Worm (Caenorhabditis elegans) whole organism, L2 larva: Measurements from ENCODE around the gene tax-6.

Source experiments
- C34F6.9 ChIP-seq: fragments of 150-350 bp; optimal IDR thresholded peaks from 2 replicates; lab custom pipeline; 2014; ENCODE audit warnings: missing biosample characterization, missing genetic modification characterization
- R02D3.7 ChIP-seq: fragments of 150-350 bp; optimal IDR thresholded peaks from 2 replicates; lab custom pipeline; 2014; ENCODE audit warnings: missing biosample characterization, missing genetic modification characterization
- ZK546.5 ChIP-seq: sonication (generic microtip); optimal IDR thresholded peaks from 2 replicates; lab custom pipeline; 2017; ENCODE audit warnings: missing biosample characterization, missing genetic modification characterization
- aly-2 ChIP-seq: fragments of 150-350 bp; optimal IDR thresholded peaks from 2 replicates; lab custom pipeline; 2014; ENCODE audit warnings: missing biosample characterization, missing genetic modification characterization
- ama-1 ChIP-seq: fragments of 150-350 bp; optimal IDR thresholded peaks from 2 replicates; lab custom pipeline; 2018; ENCODE audit warnings: inconsistent platforms
- blmp-1 ChIP-seq: sonication (generic microtip); optimal IDR thresholded peaks from 2 replicates; lab custom pipeline; 2017; ENCODE audit warnings: missing genetic modification characterization, mild to moderate bottlenecking, missing compliant biosample characterization, antibody characterized with exemption, moderate library complexity; ENCODE audit not compliant: insufficient read depth
- ceh-82 ChIP-seq: fragments of 150-350 bp; optimal IDR thresholded peaks from 2 replicates; lab custom pipeline; 2014; ENCODE audit warnings: missing biosample characterization, missing genetic modification characterization
- crh-2 ChIP-seq: sonication (generic microtip); optimal IDR thresholded peaks from 2 replicates; lab custom pipeline; 2017; ENCODE audit warnings: missing biosample characterization, missing genetic modification characterization
- dmd-4 ChIP-seq: sonication (generic microtip); optimal IDR thresholded peaks from 2 replicates; lab custom pipeline; 2017; ENCODE audit warnings: missing biosample characterization, missing genetic modification characterization
- elt-1 ChIP-seq: fragments of 150-350 bp; optimal IDR thresholded peaks from 2 replicates; lab custom pipeline; 2014; ENCODE audit warnings: missing biosample characterization, missing genetic modification characterization
- elt-3 ChIP-seq: sonication (generic microtip); optimal IDR thresholded peaks from 2 replicates; lab custom pipeline; 2017; ENCODE audit warnings: missing biosample characterization, missing genetic modification characterization
- fos-1 ChIP-seq: fragments of 150-350 bp; optimal IDR thresholded peaks from 2 replicates; lab custom pipeline; 2014; ENCODE audit warnings: missing biosample characterization, missing genetic modification characterization
- gmeb-1 ChIP-seq: fragments of 150-350 bp; optimal IDR thresholded peaks from 2 replicates; lab custom pipeline; 2014; ENCODE audit warnings: missing biosample characterization, missing genetic modification characterization
- lin-11 ChIP-seq: fragments of 150-350 bp; sonication (generic microtip); optimal IDR thresholded peaks from 2 replicates; lab custom pipeline; 2014; ENCODE audit warnings: missing biosample characterization, missing genetic modification characterization, inconsistent platforms, mixed read lengths
- lin-13 ChIP-seq: fragments of 150-350 bp; optimal IDR thresholded peaks from 2 replicates; lab custom pipeline; 2014; ENCODE audit warnings: missing biosample characterization, missing genetic modification reagents, missing genetic modification characterization
- lin-39 ChIP-seq: fragments of 150-350 bp; optimal IDR thresholded peaks from 2 replicates; lab custom pipeline; 2014; ENCODE audit warnings: missing biosample characterization, missing genetic modification reagents, missing genetic modification characterization
- mbf-1 ChIP-seq: sonication (generic microtip); optimal IDR thresholded peaks from 2 replicates; lab custom pipeline; 2017; ENCODE audit warnings: missing biosample characterization, missing genetic modification characterization
- mdl-1 ChIP-seq, 2 experiments: fragments of 150-350 bp in 1 of 2; sonication (generic microtip) in 1 of 2; optimal IDR thresholded peaks; 2 replicates each; lab custom pipeline; 2017; ENCODE audit warnings: missing biosample characterization in 2 of 2, missing genetic modification characterization in 2 of 2
- nhr-11 ChIP-seq: fragments of 150-350 bp; optimal IDR thresholded peaks from 2 replicates; lab custom pipeline; 2014; ENCODE audit warnings: missing biosample characterization, missing genetic modification characterization
- nhr-12 ChIP-seq: fragments of 150-350 bp; optimal IDR thresholded peaks from 2 replicates; lab custom pipeline; 2014; ENCODE audit warnings: missing biosample characterization, missing genetic modification characterization
- nhr-129 ChIP-seq: fragments of 150-350 bp; optimal IDR thresholded peaks from 2 replicates; lab custom pipeline; 2014; ENCODE audit warnings: missing biosample characterization, missing genetic modification characterization
- nhr-21 ChIP-seq: fragments of 150-350 bp; optimal IDR thresholded peaks from 2 replicates; lab custom pipeline; 2014; ENCODE audit warnings: missing biosample characterization, missing genetic modification characterization
- nhr-25 ChIP-seq: fragments of 150-350 bp; sonication (generic microtip); optimal IDR thresholded peaks from 3 replicates; lab custom pipeline; 2014; ENCODE audit warnings: missing biosample characterization, missing genetic modification characterization
- peb-1 ChIP-seq: fragments of 150-350 bp; optimal IDR thresholded peaks from 2 replicates; lab custom pipeline; 2014; ENCODE audit warnings: missing biosample characterization, missing genetic modification characterization
- sem-4 ChIP-seq: fragments of 150-350 bp; optimal IDR thresholded peaks from 2 replicates; lab custom pipeline; 2014; ENCODE audit warnings: missing biosample characterization, missing genetic modification reagents, missing genetic modification characterization
- skn-1 ChIP-seq: sonication (generic microtip); optimal IDR thresholded peaks from 2 replicates; lab custom pipeline; 2017; ENCODE audit warnings: missing biosample characterization, missing genetic modification characterization
- sma-3 ChIP-seq: sonication (generic microtip); optimal IDR thresholded peaks from 2 replicates; lab custom pipeline; 2016; ENCODE audit warnings: missing genetic modification reagents, missing genetic modification characterization, missing compliant biosample characterization
- sma-9 ChIP-seq, 2 experiments: fragments of 150-350 bp in 1 of 2; sonication (generic microtip) in 1 of 2; optimal IDR thresholded peaks; 2 replicates each; lab custom pipeline; 2014 to 2016; ENCODE audit warnings: missing genetic modification characterization in 2 of 2, mild to moderate bottlenecking in 1 of 2, missing biosample characterization in 1 of 2, missing compliant biosample characterization in 1 of 2, missing genetic modification reagents in 1 of 2, moderate library complexity in 1 of 2
- snpc-4 ChIP-seq: fragments of 150-350 bp; optimal IDR thresholded peaks from 2 replicates; lab custom pipeline; 2014; ENCODE audit warnings: missing biosample characterization, missing genetic modification characterization
- unc-39 ChIP-seq: fragments of 150-350 bp; optimal IDR thresholded peaks from 2 replicates; lab custom pipeline; 2014; ENCODE audit warnings: missing biosample characterization, missing genetic modification characterization
- unc-55 ChIP-seq: fragments of 150-350 bp; sonication (generic microtip); optimal IDR thresholded peaks from 3 replicates; lab custom pipeline; 2014; ENCODE audit warnings: missing biosample characterization, missing genetic modification reagents, missing genetic modification characterization
- unc-62 ChIP-seq: fragments of 150-350 bp; optimal IDR thresholded peaks from 2 replicates; lab custom pipeline; 2014; ENCODE audit warnings: missing biosample characterization, missing genetic modification reagents, missing genetic modification characterization
- zag-1 ChIP-seq: fragments of 150-350 bp; optimal IDR thresholded peaks from 2 replicates; lab custom pipeline; 2014; ENCODE audit warnings: missing biosample characterization, missing genetic modification characterization
- ztf-4 ChIP-seq: fragments of 150-350 bp; optimal IDR thresholded peaks from 2 replicates; lab custom pipeline; 2014; ENCODE audit warnings: missing biosample characterization, missing genetic modification characterization

tax-6 gene

DNA sequence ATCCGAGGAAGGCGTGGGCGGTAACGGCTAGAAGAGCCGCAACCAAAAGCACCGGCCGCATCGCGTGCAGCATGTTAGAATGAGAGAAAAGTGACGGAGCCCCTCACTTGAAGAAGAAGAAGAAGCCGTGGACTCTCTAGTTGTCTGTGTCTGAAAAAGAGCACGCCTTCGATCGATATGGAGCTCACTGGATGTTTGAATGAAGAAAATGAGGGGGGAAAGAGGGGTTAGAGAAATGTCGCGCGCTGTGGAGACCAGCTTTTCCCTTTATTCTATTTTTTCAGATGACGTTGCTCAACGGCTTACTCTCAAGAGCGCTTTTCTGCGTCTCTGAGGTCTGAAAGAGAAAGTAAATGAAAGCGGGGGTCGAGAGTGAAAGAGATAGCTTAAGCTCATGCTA is 19.7 kb downstream of the tax-6 start, which contains the start of gene egl-21 (continued):
- TF ChIP-seq nhr-11 (tag; lab: Kevin White, UChicago): no peak

- TF ChIP-seq skn-1 (tag; lab: Kevin White, UChicago): no peak
- no peak for TF ChIP-seq unc-55 (GFP tag; lab: Kevin White, UChicago)
Measured at ce11 chrIV:10475234-10475633, 26.2 kb downstream of the tax-6 start.

DNA sequence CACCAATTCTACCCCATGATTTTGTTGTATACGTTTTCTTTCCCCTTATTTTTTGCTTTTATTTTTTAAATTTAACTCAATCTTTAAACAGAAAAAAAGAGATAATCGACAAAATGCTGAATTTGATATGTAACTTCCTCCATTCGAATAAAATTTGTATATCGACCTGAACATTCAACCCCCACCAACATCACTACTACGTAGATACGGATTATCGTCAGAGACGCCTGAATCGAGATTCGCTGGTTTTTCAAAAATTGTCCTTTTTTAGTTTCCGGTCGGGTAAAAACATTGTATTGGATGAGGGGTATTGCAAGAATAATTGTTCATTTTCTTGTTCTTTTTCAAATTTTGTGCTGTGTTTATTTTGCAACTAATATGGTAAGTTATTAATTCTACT is 28.9 kb downstream of the tax-6 start, which contains the start of gene bgnt-1.1:
TSS of gene bgnt-1.1 (plus strand) at position 301 of the 400 bp plus-strand sequence.
- TF ChIP-seq ZK546.5 (tag; lab: Kevin White, UChicago) (no peak), lin-39 (tag; lab: Kevin White, UChicago) (no peak), peb-1 (tag; lab: Kevin White, UChicago) (no peak), elt-1 (tag; lab: Kevin White, UChicago) (no peak), unc-55 (GFP tag; lab: Kevin White, UChicago) (no peak), nhr-11 (tag; lab: Kevin White, UChicago) (no peak), elt-3 (tag; lab: Kevin White, UChicago) (no peak), nhr-21 (tag; lab: Kevin White, UChicago) (no peak), snpc-4 (tag; lab: Kevin White, UChicago) (no peak)

- TF ChIP-seq unc-55 (GFP tag; lab: Kevin White, UChicago): no peak
- no peak for TF ChIP-seq mbf-1
- TF ChIP-seq fos-1: peak; percentile 90
- TF ChIP-seq elt-1 (tag; lab: Kevin White, UChicago): no peak
- TF ChIP-seq sma-9 (GFP tag; optimal IDR thresholded peaks at IDR 0.05; lab: Kevin White, UChicago): peak; percentile 76
- no peak for TF ChIP-seq sma-9 (tag; optimal IDR thresholded peaks at IDR 0.05; lab: Kevin White, UChicago)
Measured at ce11 chrIV:10469494-10469893, 31.9 kb downstream of the tax-6 start, which contains the start of gene ugt-44. Gene ugt-44, plus strand, starts transcription at chrIV:10469741.

- TF ChIP-seq zag-1 (tag; lab: Kevin White, UChicago): no peak
- TF ChIP-seq fos-1: peak; percentile 58
Measured at ce11 chrIV:10468662-10469061, 32.7 kb downstream of the tax-6 start.

ce11 chrIV:10467347-10467746 is 34.1 kb downstream of the tax-6 start:
- no peak for TF ChIP-seq mdl-1 (tag; optimal IDR thresholded peaks at IDR 0.05; lab: Kevin White, UChicago)
- no peak for TF ChIP-seq ceh-82
- TF ChIP-seq sem-4: no peak
- no peak for TF ChIP-seq unc-39
- no peak for TF ChIP-seq elt-1 (tag; lab: Kevin White, UChicago)
- no peak for TF ChIP-seq dmd-4 (tag; lab: Kevin White, UChicago)
- no peak for TF ChIP-seq ztf-4
- TF ChIP-seq blmp-1 (tag; lab: Kevin White, UChicago): no peak
- TF ChIP-seq lin-13 (GFP tag; lab: Kevin White, UChicago): no peak
- no peak for TF ChIP-seq unc-62 (GFP tag; lab: Kevin White, UChicago)
- no peak for TF ChIP-seq nhr-129
- no peak for TF ChIP-seq nhr-25 (tag; lab: Kevin White, UChicago)
- no peak for TF ChIP-seq crh-2 (tag; lab: Kevin White, UChicago)
- no peak for TF ChIP-seq C34F6.9
- no peak for TF ChIP-seq nhr-11 (tag; lab: Kevin White, UChicago)
- TF ChIP-seq unc-55 (GFP tag; lab: Kevin White, UChicago): no peak
- TF ChIP-seq, all 48 proteins: peak for 0

DNA sequence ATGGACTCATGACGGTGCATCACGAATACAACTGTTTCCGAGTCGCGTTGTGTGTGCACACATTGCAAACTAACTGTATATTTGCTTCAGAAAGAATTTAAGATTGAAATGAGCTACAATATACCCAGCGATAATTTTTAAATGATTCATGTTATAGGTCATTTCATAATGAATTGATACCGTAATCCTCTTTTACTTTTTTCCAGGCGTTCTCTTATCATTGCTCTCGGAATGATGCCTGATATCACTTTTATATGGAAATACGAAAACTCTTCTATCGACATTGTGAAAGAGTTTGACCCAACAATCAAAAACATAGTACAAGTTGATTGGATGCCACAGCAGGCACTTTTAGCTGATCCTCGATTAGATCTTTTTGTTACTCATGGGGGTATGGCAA is 35.0 kb downstream of the tax-6 start:
- peak; percentile 59 for TF ChIP-seq sma-9 (GFP tag; optimal IDR thresholded peaks at IDR 0.05; lab: Kevin White, UChicago)
- TF ChIP-seq sma-9 (tag; optimal IDR thresholded peaks at IDR 0.05; lab: Kevin White, UChicago): no peak
- TF ChIP-seq R02D3.7 (tag; lab: Kevin White, UChicago): no peak
- no peak for TF ChIP-seq ama-1 (lab: Kevin White, UChicago)
- TF ChIP-seq lin-11: no peak
- TF ChIP-seq nhr-12 (tag; lab: Kevin White, UChicago): no peak
- TF ChIP-seq sma-3 (GFP tag; lab: Kevin White, UChicago): no peak
- TF ChIP-seq blmp-1 (tag; lab: Kevin White, UChicago): no peak
- TF ChIP-seq skn-1 (tag; lab: Kevin White, UChicago): no peak
- peak; percentile 91 for TF ChIP-seq fos-1
- TF ChIP-seq zag-1 (tag; lab: Kevin White, UChicago): no peak
- no peak for TF ChIP-seq sem-4
- TF ChIP-seq lin-39 (tag; lab: Kevin White, UChicago): no peak
- no peak for TF ChIP-seq aly-2
- TF ChIP-seq gmeb-1 (tag; lab: Kevin White, UChicago): no peak
- no peak for TF ChIP-seq nhr-129
- TF ChIP-seq, all 48 proteins: peak for 2
